Worm (Caenorhabditis elegans): ENCODE results near the gene mdh-2.
A peak's percentile ranks its signal among the peaks of the same experiment; 100 is the strongest.

The mdh-2 gene

DNA sequence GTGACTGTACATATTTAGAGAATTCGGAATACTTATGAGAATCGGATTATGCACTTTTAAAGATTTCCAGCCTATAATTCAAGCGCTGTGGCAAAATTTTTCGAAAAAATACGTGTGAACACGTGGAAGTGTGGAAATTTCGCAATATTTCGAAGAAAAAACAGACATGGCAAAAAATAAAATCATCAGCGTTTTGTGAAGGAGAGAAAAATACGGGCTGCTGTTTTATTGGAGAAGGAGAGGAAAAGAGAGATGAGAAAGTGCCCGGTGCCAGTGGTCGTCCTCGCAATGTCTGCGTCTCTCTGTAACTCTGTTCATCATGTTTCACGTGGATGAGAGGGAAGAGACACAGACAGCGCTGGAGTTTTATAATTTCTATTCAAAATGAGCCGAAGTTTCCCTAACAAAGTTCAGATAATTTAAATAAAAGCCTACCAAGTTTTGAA, 1.9 kb downstream of the mdh-2 start:
- TF ChIP-seq cebp-2 (GFP tag; IDR thresholded peaks at IDR 0.05) (no peak), chd-7 (tag; optimal IDR thresholded peaks at IDR 0.05) (peak; percentile 95), snpc-1.1 (tag; optimal IDR thresholded peaks at IDR 0.05; ENCODE audit: insufficient read depth) (peak; percentile 6), B0261.1 (tag; optimal IDR thresholded peaks at IDR 0.05) (peak; percentile 8), nhr-90 (tag; optimal IDR thresholded peaks at IDR 0.05) (peak; percentile 49), ama-1 (optimal IDR thresholded peaks at IDR 0.05) (peak; percentile 80), ama-1 (GFP tag; optimal IDR thresholded peaks at IDR 0.05) (peak in 1 of 2 experiments; percentile 52), K11D2.4 (GFP tag; IDR thresholded peaks at IDR 0.05) (peak; percentile 79), nhr-120 (GFP tag; IDR thresholded peaks at IDR 0.05) (0 out of 2 replicates have a peak, but pooled peaks have one; percentile 56), nfya-2 (GFP tag; IDR thresholded peaks at IDR 0.05) (no peak), rec-8 (tag; optimal IDR thresholded peaks at IDR 0.05) (peak in 1 of 2 experiments; percentile 59), nfya-1 (tag; optimal IDR thresholded peaks at IDR 0.05; ENCODE audit: borderline replicate concordance, insufficient read depth) (no peak), sptf-2 (GFP tag; optimal IDR thresholded peaks at IDR 0.05) (no peak), attf-3 (GFP tag; conservative IDR thresholded peaks at IDR 0.05) (no peak), ztf-22 (GFP tag; optimal IDR thresholded peaks at IDR 0.05) (peak; percentile 16), attf-6 (GFP tag; IDR thresholded peaks at IDR 0.05) (0 out of 2 replicates have a peak, but pooled peaks have one; percentile 12), hlh-26 (GFP tag; conservative IDR thresholded peaks at IDR 0.05) (no peak), egl-44 (GFP tag; IDR thresholded peaks at IDR 0.05) (no peak), F39B2.1 (GFP tag; IDR thresholded peaks at IDR 0.05) (0 out of 2 replicates have a peak, but pooled peaks have one; percentile 35), cebp-1 (GFP tag; IDR thresholded peaks at IDR 0.05) (peak; percentile 96), cebp-1 (tag; optimal IDR thresholded peaks at IDR 0.05) (peak; percentile 99), tbx-9 (tag; optimal IDR thresholded peaks at IDR 0.05; ENCODE audit: borderline replicate concordance) (no peak), aptf-2 (GFP tag; conservative IDR thresholded peaks at IDR 0.05) (no peak), madf-6 (GFP tag; IDR thresholded peaks at IDR 0.05) (peak; percentile 70), snpc-1.3 (tag; optimal IDR thresholded peaks at IDR 0.05; ENCODE audit: insufficient read depth) (peak; percentile 20), lin-40 (tag; optimal IDR thresholded peaks at IDR 0.05) (peak; percentile 72), ZK185.1 (tag; optimal IDR thresholded peaks at IDR 0.05; ENCODE audit: poor library complexity, severe bottlenecking) (peak; percentile 63), C17E4.6 (GFP tag; IDR thresholded peaks at IDR 0.05) (peak; percentile 61; the same call in 1 of the 2 replicates), ztf-18 (tag; optimal IDR thresholded peaks at IDR 0.05) (peak; percentile 51), nhr-80 (tag; optimal IDR thresholded peaks at IDR 0.05) (peak; percentile 40), hsf-1 (GFP tag; IDR thresholded peaks at IDR 0.05) (no peak; the same call in 1 of the 2 replicates), madf-3 (GFP tag; IDR thresholded peaks at IDR 0.05) (peak; percentile 86), egrh-3 (GFP tag; IDR thresholded peaks at IDR 0.05) (peak; percentile 32; the same call in 1 of the 2 replicates), B0336.3 (GFP tag; IDR thresholded peaks at IDR 0.05) (peak; percentile 90), die-1 (tag; optimal IDR thresholded peaks at IDR 0.05) (peak; percentile 54), akir-1 (GFP tag; optimal IDR thresholded peaks at IDR 0.05) (no peak), attf-5 (GFP tag; optimal IDR thresholded peaks at IDR 0.05) (peak; percentile 92), snpc-4 (GFP tag; optimal IDR thresholded peaks at IDR 0.05) (no peak), snpc-4 (tag; optimal IDR thresholded peaks at IDR 0.05) (peak in 3 of 4 experiments; percentile 50 to 64 (median 53)), madf-8 (GFP tag; conservative IDR thresholded peaks at IDR 0.05) (no peak), sdz-38 (tag; optimal IDR thresholded peaks at IDR 0.05) (no peak), F23B12.7 (tag; optimal IDR thresholded peaks at IDR 0.05; ENCODE audit: insufficient read depth) (no peak), Y56A3A.18 (GFP tag; IDR thresholded peaks at IDR 0.05) (peak; percentile 88), Y53G8AR.9 (GFP tag; conservative IDR thresholded peaks at IDR 0.05) (peak; percentile 89), let-526 (GFP tag; IDR thresholded peaks at IDR 0.05) (no peak), dpl-1 (GFP tag; optimal IDR thresholded peaks at IDR 0.05) (peak; percentile 13), bed-1 (GFP tag; IDR thresholded peaks at IDR 0.05) (no peak)

All from whole organism, young adult.